Fruit fly (Drosophila melanogaster): ENCODE measurements around the gene tara.

Gene tara

DNA sequence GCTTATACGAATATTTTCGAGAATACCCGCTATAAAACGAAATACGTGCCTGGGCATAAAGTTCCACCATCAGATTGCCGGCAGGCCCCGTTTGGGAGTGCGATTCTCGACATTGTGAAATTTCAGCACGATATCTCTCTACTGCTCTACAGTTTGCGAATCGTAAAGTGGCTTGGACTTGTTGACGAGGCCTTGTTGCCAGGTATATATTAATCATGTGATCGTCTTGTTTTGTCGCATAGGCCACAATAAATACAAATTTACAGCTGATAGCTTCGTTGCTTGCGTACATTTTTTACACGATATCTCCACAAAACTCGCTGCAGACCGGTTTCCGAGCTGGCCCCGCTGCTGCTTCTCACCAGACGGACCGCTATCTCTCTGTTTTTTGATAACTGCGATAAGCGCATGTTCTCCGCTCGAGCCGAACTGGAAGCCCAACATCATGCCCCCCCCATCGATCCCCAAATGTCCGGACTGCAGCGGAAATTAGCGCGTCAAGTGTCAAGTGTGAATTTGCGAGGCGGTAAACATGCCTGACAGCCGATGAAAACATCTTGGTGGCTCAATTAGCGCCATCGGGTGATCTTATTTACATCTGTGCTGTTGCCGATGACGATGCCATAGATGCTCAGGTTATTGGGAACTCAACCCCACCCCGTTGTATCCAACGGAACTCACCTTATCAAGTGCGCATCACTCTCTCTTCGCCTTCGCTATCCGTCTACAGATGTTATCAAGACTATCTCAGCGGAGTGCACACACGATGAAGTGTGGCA, 84.0 kb downstream of the tara start (continued):
- TF ChIP-seq tx (GFP tag; optimal IDR thresholded peaks at IDR 0.05) (peak; percentile 1), CG32767 (GFP tag; IDR thresholded peaks at IDR 0.05) (no peak), CG12071 (GFP tag; optimal IDR thresholded peaks at IDR 0.05) (no peak), CG17359 (tag; optimal IDR thresholded peaks at IDR 0.05) (peak; percentile 31), dan (GFP tag; IDR thresholded peaks at IDR 0.05) (no peak), CG16813 (GFP tag; IDR thresholded peaks at IDR 0.05; ENCODE audit: partially characterized antibody) (no peak), Ada2b (GFP tag; IDR thresholded peaks at IDR 0.05) (peak; percentile 50), Med (GFP tag) (peak; percentile 87), CG5180 (GFP tag; optimal IDR thresholded peaks at IDR 0.05) (no peak), CG10654 (GFP tag; optimal IDR thresholded peaks at IDR 0.05) (no peak), CG17328 (GFP tag; IDR thresholded peaks at IDR 0.05) (peak; percentile 51; the same call in 1 of the 2 replicates), Sry-β (GFP tag; optimal IDR thresholded peaks at IDR 0.05) (no peak), ham (GFP tag; IDR thresholded peaks at IDR 0.05) (no peak), bsh (GFP tag; optimal IDR thresholded peaks at IDR 0.05) (peak in 1 of 2 experiments; percentile 30), CG9437 (GFP tag; optimal IDR thresholded peaks at IDR 0.05) (peak; percentile 13), Nf-YC (tag; optimal IDR thresholded peaks at IDR 0.05) (no peak), CG18262 (tag; optimal IDR thresholded peaks at IDR 0.05) (peak; percentile 25), CG15514 (GFP tag; optimal IDR thresholded peaks at IDR 0.05) (peak; percentile 27), vvl (GFP tag; IDR thresholded peaks at IDR 0.05) (no peak), CG8388 (GFP tag; optimal IDR thresholded peaks at IDR 0.05) (peak; percentile 13), CG18599 (GFP tag; optimal IDR thresholded peaks at IDR 0.05) (peak; percentile 33), E2f1 (GFP tag; IDR thresholded peaks at IDR 0.05) (peak; percentile 47; the same call in 1 of the 2 replicates), sc (optimal IDR thresholded peaks at IDR 0.05) (no peak), sc (GFP tag; optimal IDR thresholded peaks at IDR 0.05) (no peak), bab2 (GFP tag; optimal IDR thresholded peaks at IDR 0.05) (peak; percentile 12), CG8290 (GFP tag; optimal IDR thresholded peaks at IDR 0.05) (peak; percentile 6), CG8290 (tag; optimal IDR thresholded peaks at IDR 0.05) (no peak), CG13287 (GFP tag; IDR thresholded peaks at IDR 0.05; ENCODE audit: partially characterized antibody) (peak; percentile 10; the same call in 1 of the 2 replicates), Dp (GFP tag; optimal IDR thresholded peaks at IDR 0.05) (no peak), MBD-R2 (GFP tag; IDR thresholded peaks at IDR 0.05) (no peak; the same call in 1 of the 2 replicates), Dad (GFP tag; optimal IDR thresholded peaks at IDR 0.05) (no peak), vfl (GFP tag; optimal IDR thresholded peaks at IDR 0.05) (no peak), grn (GFP tag; optimal IDR thresholded peaks at IDR 0.05) (peak; percentile 70), gem (tag; optimal IDR thresholded peaks at IDR 0.05) (peak; percentile 30), CG15269 (tag; optimal IDR thresholded peaks at IDR 0.05) (peak; percentile 48), Fer3 (tag; optimal IDR thresholded peaks at IDR 0.05) (peak; percentile 29), Doc2 (GFP tag; IDR thresholded peaks at IDR 0.05) (no peak), chinmo (GFP tag; IDR thresholded peaks at IDR 0.05; ENCODE audit: partially characterized antibody) (peak; percentile 69; the same call in 1 of the 4 replicates), ftz-f1 (GFP tag; optimal IDR thresholded peaks at IDR 0.05) (no peak), CG17385 (GFP tag; optimal IDR thresholded peaks at IDR 0.05) (peak; percentile 15), en (GFP tag; optimal IDR thresholded peaks at IDR 0.05) (no peak), CG7786 (GFP tag; optimal IDR thresholded peaks at IDR 0.05) (peak; percentile 9), stc (GFP tag; IDR thresholded peaks at IDR 0.05) (peak; percentile 43; the same call in 1 of the 2 replicates), jing (GFP tag; optimal IDR thresholded peaks at IDR 0.05) (no peak), shn (GFP tag; optimal IDR thresholded peaks at IDR 0.05) (peak; percentile 38), da (GFP tag; optimal IDR thresholded peaks at IDR 0.05) (no peak), CG14014 (GFP tag; IDR thresholded peaks at IDR 0.05) (peak; percentile 49), CG2129 (GFP tag; IDR thresholded peaks at IDR 0.05; ENCODE audit: partially characterized antibody) (no peak), CG10979 (tag; optimal IDR thresholded peaks at IDR 0.05) (peak; percentile 3)
